Fruit fly (Drosophila melanogaster): ENCODE data around the gene CG14204.

The CG14204 gene

dm6 chrX:19622924-19623323 is 39.5 kb downstream of the CG14204 start, which contains the start of the genes Naa20A and MKP-4 (continued):
- TF ChIP-seq CG7357 (GFP tag; IDR thresholded peaks at IDR 0.05) (no peak), gfzf (GFP tag; optimal IDR thresholded peaks at IDR 0.05) (peak; percentile 62), H15 (GFP tag; IDR thresholded peaks at IDR 0.05) (no peak), CG10462 (GFP tag; optimal IDR thresholded peaks at IDR 0.05) (no peak), sisA (GFP tag; IDR thresholded peaks at IDR 0.05) (no peak), CG11723 (GFP tag; optimal IDR thresholded peaks at IDR 0.05) (no peak), CG4328 (GFP tag; optimal IDR thresholded peaks at IDR 0.05) (no peak), Max (GFP tag; optimal IDR thresholded peaks at IDR 0.05) (no peak), Hsf (GFP tag; optimal IDR thresholded peaks at IDR 0.05) (no peak), h (optimal IDR thresholded peaks at IDR 0.05) (no peak), NFAT (GFP tag; IDR thresholded peaks at IDR 0.05) (0 out of 2 replicates have a peak, but pooled peaks have one; percentile 14), vnd (GFP tag; IDR thresholded peaks at IDR 0.05; ENCODE audit: partially characterized antibody) (peak; percentile 56), zen2 (GFP tag; IDR thresholded peaks at IDR 0.05; ENCODE audit: partially characterized antibody) (peak; percentile 76), Hmr (GFP tag; optimal IDR thresholded peaks at IDR 0.05) (no peak), Antp (GFP tag; optimal IDR thresholded peaks at IDR 0.05) (no peak), CkIIα-i1 (GFP tag; IDR thresholded peaks at IDR 0.05) (no peak), Bdp1 (GFP tag; optimal IDR thresholded peaks at IDR 0.05) (no peak), Ets65A (GFP tag) (no peak), gsb-n (tag; optimal IDR thresholded peaks at IDR 0.05) (no peak), cato (GFP tag; optimal IDR thresholded peaks at IDR 0.05; ENCODE audit: borderline replicate concordance) (no peak), CG1792 (GFP tag; optimal IDR thresholded peaks at IDR 0.05) (no peak), tgo (GFP tag; IDR thresholded peaks at IDR 0.05) (no peak), CG17802 (tag; optimal IDR thresholded peaks at IDR 0.05) (peak; percentile 96), sug (tag; optimal IDR thresholded peaks at IDR 0.05) (no peak), CG15601 (tag; optimal IDR thresholded peaks at IDR 0.05) (no peak), phol (tag; optimal IDR thresholded peaks at IDR 0.05) (peak; percentile 12), da (GFP tag; optimal IDR thresholded peaks at IDR 0.05) (no peak)

- TF ChIP-seq C15 (GFP tag; IDR thresholded peaks at IDR 0.05) = no peak
- no peak for TF ChIP-seq trem (tag; optimal IDR thresholded peaks at IDR 0.05)
- TF ChIP-seq fd64A (GFP tag; optimal IDR thresholded peaks at IDR 0.05) = no peak
- TF ChIP-seq CG12219 (GFP tag; optimal IDR thresholded peaks at IDR 0.05) = no peak
Observed at dm6 chrX:19625405-19625804, 42.0 kb downstream of the CG14204 start, which contains the start of gene CG14212. Gene CG14212, plus strand, starts transcription at chrX:19625705.

dm6 chrX:19631365-19631832 is 48.0 kb downstream of the CG14204 start:
- TF ChIP-seq eve (GFP tag; optimal IDR thresholded peaks at IDR 0.05) (no peak), CG31365 (tag; optimal IDR thresholded peaks at IDR 0.05) (no peak), CG34422 (GFP tag; IDR thresholded peaks at IDR 0.05) (peak; percentile 75; the same call in 1 of the 3 replicates), CG15479 (GFP tag; optimal IDR thresholded peaks at IDR 0.05) (peak; percentile 55), Sox100B (GFP tag; optimal IDR thresholded peaks at IDR 0.05) (no peak), CG4360 (GFP tag; IDR thresholded peaks at IDR 0.05) (peak; percentile 83), CG18262 (tag; optimal IDR thresholded peaks at IDR 0.05) (no peak), stc (GFP tag; IDR thresholded peaks at IDR 0.05) (no peak), sr (GFP tag; IDR thresholded peaks at IDR 0.05) (no peak; the same call in 2 of the 3 replicates), Fer1 (GFP tag; optimal IDR thresholded peaks at IDR 0.05) (peak; percentile 12), ftz-f1 (GFP tag; optimal IDR thresholded peaks at IDR 0.05) (peak; percentile 25), Lim3 (GFP tag; IDR thresholded peaks at IDR 0.05) (no peak), Adf1 (GFP tag; IDR thresholded peaks at IDR 0.05) (peak; percentile 87), CG17385 (GFP tag; optimal IDR thresholded peaks at IDR 0.05) (peak; percentile 29), pzg (GFP tag; optimal IDR thresholded peaks at IDR 0.05) (no peak), HLH4C (GFP tag; IDR thresholded peaks at IDR 0.05; ENCODE audit: partially characterized antibody) (0 out of 3 replicates have a peak, but pooled peaks have one; percentile 44), HmgZ (tag; optimal IDR thresholded peaks at IDR 0.05) (peak; percentile 11), MESR4 (GFP tag; optimal IDR thresholded peaks at IDR 0.05) (peak; percentile 13), ci (GFP tag; IDR thresholded peaks at IDR 0.05) (peak; percentile 70; the same call in 2 of the 3 replicates), hbn (GFP tag; IDR thresholded peaks at IDR 0.05; ENCODE audit: partially characterized antibody) (no peak)
